Worm (Caenorhabditis elegans): Measurements from ENCODE around the gene F37C12.14.

Gene F37C12.14

DNA sequence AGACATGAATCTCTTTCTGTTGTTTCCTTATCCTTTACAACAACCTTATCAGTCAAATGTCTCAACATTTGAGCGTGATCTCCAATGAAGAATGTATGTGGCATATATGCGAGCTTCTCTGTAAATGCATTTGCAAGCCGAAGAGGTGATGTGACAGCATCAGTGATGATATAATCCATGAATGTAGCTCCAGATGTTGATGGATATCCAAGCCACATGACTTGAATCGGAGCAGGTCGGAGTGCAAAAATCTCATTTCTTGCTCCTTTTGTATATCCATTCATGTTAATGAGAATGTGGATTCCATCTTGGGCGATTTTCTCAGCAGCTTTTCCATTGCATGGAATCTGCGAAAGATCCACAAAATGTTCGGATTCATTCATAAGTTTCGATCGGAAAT, 37.2 kb downstream of the F37C12.14 start:
- TF ChIP-seq hmg-4 (GFP tag; optimal IDR thresholded peaks at IDR 0.05): no peak
- TF ChIP-seq F13C5.2 (tag; optimal IDR thresholded peaks at IDR 0.05): no peak
- TF ChIP-seq tbx-11 (GFP tag; IDR thresholded peaks at IDR 0.05): no peak
- TF ChIP-seq hnd-1 (tag; optimal IDR thresholded peaks at IDR 0.05): no peak
- no peak for TF ChIP-seq hmbx-1 (tag; optimal IDR thresholded peaks at IDR 0.05)
- TF ChIP-seq B0310.2 (tag; optimal IDR thresholded peaks at IDR 0.05): no peak
- TF ChIP-seq tbx-37 (GFP tag; conservative IDR thresholded peaks at IDR 0.05): no peak
- TF ChIP-seq tra-4 (tag; optimal IDR thresholded peaks at IDR 0.05): no peak
- no peak for TF ChIP-seq flt-1 (GFP tag; IDR thresholded peaks at IDR 0.05)

ce11 chrIII:7146341-7146740, 39.0 kb downstream of the F37C12.14 start:
- TF ChIP-seq B0310.2 (tag; optimal IDR thresholded peaks at IDR 0.05) (no peak), sea-1 (GFP tag; conservative IDR thresholded peaks at IDR 0.05) (no peak), F13C5.2 (tag; optimal IDR thresholded peaks at IDR 0.05) (no peak), tbx-11 (GFP tag; IDR thresholded peaks at IDR 0.05) (no peak), hnd-1 (tag; optimal IDR thresholded peaks at IDR 0.05) (no peak), ama-1 (optimal IDR thresholded peaks at IDR 0.05) (no peak), ceh-36 (tag; optimal IDR thresholded peaks at IDR 0.05) (no peak), tra-4 (tag; optimal IDR thresholded peaks at IDR 0.05) (no peak), ceh-13 (GFP tag; optimal IDR thresholded peaks at IDR 0.05) (no peak), flt-1 (GFP tag; IDR thresholded peaks at IDR 0.05) (no peak), ets-7 (tag; optimal IDR thresholded peaks at IDR 0.05) (no peak), scrt-1 (GFP tag; IDR thresholded peaks at IDR 0.05) (no peak), hmg-4 (GFP tag; optimal IDR thresholded peaks at IDR 0.05) (no peak)

- TF ChIP-seq flt-1 (GFP tag; IDR thresholded peaks at IDR 0.05) (no peak), tra-4 (tag; optimal IDR thresholded peaks at IDR 0.05) (no peak), hmbx-1 (tag; optimal IDR thresholded peaks at IDR 0.05) (no peak), tbx-37 (GFP tag; conservative IDR thresholded peaks at IDR 0.05) (no peak), sea-1 (GFP tag; conservative IDR thresholded peaks at IDR 0.05) (no peak), F13C5.2 (tag; optimal IDR thresholded peaks at IDR 0.05) (no peak), ceh-13 (GFP tag; optimal IDR thresholded peaks at IDR 0.05) (no peak), scrt-1 (GFP tag; IDR thresholded peaks at IDR 0.05) (no peak), B0310.2 (tag; optimal IDR thresholded peaks at IDR 0.05) (no peak), ceh-36 (tag; optimal IDR thresholded peaks at IDR 0.05) (no peak), hmg-4 (GFP tag; optimal IDR thresholded peaks at IDR 0.05) (no peak), hnd-1 (tag; optimal IDR thresholded peaks at IDR 0.05) (no peak), pes-1 (GFP tag; IDR thresholded peaks at IDR 0.05) (no peak), tbx-11 (GFP tag; IDR thresholded peaks at IDR 0.05) (no peak), aly-1 (tag; optimal IDR thresholded peaks at IDR 0.05) (no peak), ama-1 (optimal IDR thresholded peaks at IDR 0.05) (no peak), ets-7 (tag; optimal IDR thresholded peaks at IDR 0.05) (no peak)
Observed at ce11 chrIII:7144749-7145148, 40.6 kb downstream of the F37C12.14 start, which contains the start of gene glr-2. Gene glr-2, minus strand, starts transcription at chrIII:7144959.

- TF ChIP-seq ceh-36 (tag; optimal IDR thresholded peaks at IDR 0.05): no peak
- TF ChIP-seq hmbx-1 (tag; optimal IDR thresholded peaks at IDR 0.05): no peak
- TF ChIP-seq sea-1 (GFP tag; conservative IDR thresholded peaks at IDR 0.05): no peak
- TF ChIP-seq hmg-4 (GFP tag; optimal IDR thresholded peaks at IDR 0.05): no peak
- peak; percentile 90 for TF ChIP-seq ama-1 (optimal IDR thresholded peaks at IDR 0.05)
- no peak for TF ChIP-seq aly-1 (tag; optimal IDR thresholded peaks at IDR 0.05)
- TF ChIP-seq pes-1 (GFP tag; IDR thresholded peaks at IDR 0.05): peak; percentile 53; the same call in 1 of the 2 replicates
Observed at ce11 chrIII:7142172-7142601, 43.2 kb downstream of the F37C12.14 start.

DNA sequence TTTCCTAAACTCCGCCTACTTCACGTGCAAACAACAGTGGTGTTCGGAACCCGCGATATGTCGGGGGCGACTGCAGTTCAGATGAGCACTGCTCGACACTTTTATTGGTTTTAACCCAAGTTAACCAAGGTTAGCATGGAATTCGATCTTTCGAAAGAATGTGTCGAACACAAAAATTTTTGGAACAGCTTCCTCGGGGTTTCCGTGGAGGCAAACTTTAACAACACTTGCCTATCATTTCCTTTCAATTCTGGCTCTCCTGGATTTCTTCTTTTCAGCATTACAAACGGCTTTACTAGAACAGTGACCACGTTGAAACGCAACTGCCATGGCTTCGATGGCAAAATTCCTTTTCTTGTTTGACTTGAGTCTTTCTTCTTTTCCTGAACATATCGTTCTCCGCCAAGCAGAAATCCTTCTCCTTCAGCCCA, 44.1 kb downstream of the F37C12.14 start:
- TF ChIP-seq ama-1 (optimal IDR thresholded peaks at IDR 0.05): peak; percentile 94
- no peak for TF ChIP-seq ets-7 (tag; optimal IDR thresholded peaks at IDR 0.05)
- TF ChIP-seq hmg-4 (GFP tag; optimal IDR thresholded peaks at IDR 0.05): peak; percentile 8

DNA sequence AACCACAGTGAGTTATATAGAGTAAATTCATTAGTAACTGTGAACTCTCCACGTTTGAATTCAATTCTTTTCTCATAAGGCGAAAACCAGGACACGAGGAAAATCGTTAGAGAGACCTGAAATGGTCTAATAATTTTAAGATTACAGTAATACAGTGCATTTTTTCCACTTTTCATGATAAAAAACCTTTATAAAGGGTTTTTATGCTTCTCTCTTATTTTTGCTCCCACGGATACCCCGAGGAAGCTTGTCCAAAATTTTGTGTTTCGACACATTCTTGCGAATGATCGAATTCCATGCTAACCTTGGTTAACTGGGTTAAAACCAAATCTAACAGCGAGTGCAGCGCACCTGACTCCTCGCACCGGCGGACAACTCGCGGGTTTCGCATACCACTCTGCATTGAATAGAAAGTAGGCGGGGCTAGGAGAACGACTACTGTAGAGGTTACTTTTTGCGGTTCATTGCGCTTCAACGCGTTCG, 45.1 kb downstream of the F37C12.14 start:
- TF ChIP-seq ama-1 (optimal IDR thresholded peaks at IDR 0.05): peak; percentile 76
- TF ChIP-seq pes-1 (GFP tag; IDR thresholded peaks at IDR 0.05): no peak

DNA sequence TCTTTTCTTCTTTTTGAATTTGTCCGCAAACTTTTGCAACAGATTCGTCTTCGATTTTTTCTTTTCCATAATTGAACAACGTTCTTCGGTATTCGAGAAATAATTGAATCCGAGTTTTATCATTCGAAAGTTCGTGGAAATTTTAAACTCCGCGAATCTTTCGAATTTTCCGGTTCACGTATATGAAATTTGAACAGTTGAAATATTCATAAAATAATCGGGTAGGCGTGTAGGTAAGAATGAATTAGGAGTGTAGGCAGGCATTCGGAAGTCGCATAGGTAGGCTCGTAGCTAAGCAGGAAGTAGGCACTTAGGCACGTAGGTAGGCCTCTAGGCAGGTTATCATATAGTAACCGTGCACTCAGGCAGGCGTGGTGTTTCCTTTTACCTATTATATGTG, 47.2 kb downstream of the F37C12.14 start, which contains the start of gene B0280.11:
Gene B0280.11 (minus strand): TSS at position 101 of the 400 bp plus-strand sequence.
- TF ChIP-seq ceh-13 (GFP tag; optimal IDR thresholded peaks at IDR 0.05) (no peak), tbx-11 (GFP tag; IDR thresholded peaks at IDR 0.05) (no peak), ets-7 (tag; optimal IDR thresholded peaks at IDR 0.05) (no peak), aly-1 (tag; optimal IDR thresholded peaks at IDR 0.05) (no peak), hmbx-1 (tag; optimal IDR thresholded peaks at IDR 0.05) (no peak), flt-1 (GFP tag; IDR thresholded peaks at IDR 0.05) (no peak), hmg-4 (GFP tag; optimal IDR thresholded peaks at IDR 0.05) (no peak), hnd-1 (tag; optimal IDR thresholded peaks at IDR 0.05) (no peak), pes-1 (GFP tag; IDR thresholded peaks at IDR 0.05) (no peak), F13C5.2 (tag; optimal IDR thresholded peaks at IDR 0.05) (no peak), sea-1 (GFP tag; conservative IDR thresholded peaks at IDR 0.05) (no peak), tbx-37 (GFP tag; conservative IDR thresholded peaks at IDR 0.05) (no peak), scrt-1 (GFP tag; IDR thresholded peaks at IDR 0.05) (no peak)

DNA sequence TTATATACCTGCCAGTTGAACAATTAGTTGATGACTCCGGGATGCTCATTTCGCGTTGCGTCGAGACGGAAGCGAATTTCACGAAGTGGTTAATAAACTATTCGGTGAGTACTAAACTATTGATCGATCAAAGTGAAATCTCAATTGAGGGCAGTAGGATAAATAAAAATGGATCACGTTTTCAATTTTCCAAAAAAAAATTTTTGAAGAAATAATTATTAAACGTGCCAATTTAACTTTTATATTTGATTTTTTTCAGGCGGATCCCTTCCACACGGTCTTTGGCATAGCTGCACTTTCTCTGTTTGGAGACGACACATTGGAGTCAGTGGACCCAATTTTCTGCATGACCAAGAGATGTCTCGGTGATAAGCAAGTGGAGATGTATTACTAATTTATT, 49.4 kb downstream of the F37C12.14 start, which contains the start of gene B0280.17:
Gene B0280.17 (minus strand): TSS at position 101 of the 400 bp plus-strand sequence.
- TF ChIP-seq aly-1 (tag; optimal IDR thresholded peaks at IDR 0.05) (no peak), hnd-1 (tag; optimal IDR thresholded peaks at IDR 0.05) (no peak), tbx-11 (GFP tag; IDR thresholded peaks at IDR 0.05) (no peak), F13C5.2 (tag; optimal IDR thresholded peaks at IDR 0.05) (no peak), sea-1 (GFP tag; conservative IDR thresholded peaks at IDR 0.05) (no peak), tra-4 (tag; optimal IDR thresholded peaks at IDR 0.05) (no peak), ets-7 (tag; optimal IDR thresholded peaks at IDR 0.05) (no peak), pes-1 (GFP tag; IDR thresholded peaks at IDR 0.05) (no peak), tbx-37 (GFP tag; conservative IDR thresholded peaks at IDR 0.05) (no peak), B0310.2 (tag; optimal IDR thresholded peaks at IDR 0.05) (no peak), ama-1 (optimal IDR thresholded peaks at IDR 0.05) (no peak)

Data from whole organism, early embryonic.